Worm (Caenorhabditis elegans) whole organism, L4 larva: Measurements from ENCODE around the gene F40H3.3.

Experiments
- F26F4.8 ChIP-seq: fragments of 200-800 bp; sonication (Bioruptor generic); conservative IDR thresholded peaks from 2 replicates; pipeline ENCODE4 v1.3.6; 2022; ENCODE audit warnings: missing genetic modification characterization, missing compliant biosample characterization
- T26A8.4 ChIP-seq: fragments of 200-800 bp; sonication (Bioruptor generic); IDR thresholded peaks from 2 replicates; pipeline ENCODE4 v1.3.6; 2022; ENCODE audit warnings: missing genetic modification characterization, missing compliant biosample characterization
- ceh-82 ChIP-seq: sonication (generic microtip); optimal IDR thresholded peaks from 2 replicates; lab custom pipeline; 2017; ENCODE audit warnings: missing biosample characterization, missing genetic modification characterization
- daf-12 ChIP-seq: fragments of 150-350 bp; optimal IDR thresholded peaks from 2 replicates; lab custom pipeline; 2014; ENCODE audit warnings: missing biosample characterization, missing genetic modification reagents, missing genetic modification characterization
- egl-27 ChIP-seq: sonication (generic microtip); optimal IDR thresholded peaks from 3 replicates; lab custom pipeline; 2017; ENCODE audit warnings: missing biosample characterization, missing genetic modification reagents, missing genetic modification characterization
- jun-1 ChIP-seq: fragments of 150-350 bp; optimal IDR thresholded peaks from 2 replicates; lab custom pipeline; 2014; ENCODE audit warnings: missing biosample characterization, missing genetic modification reagents, missing genetic modification characterization
- lsy-2 ChIP-seq, 2 experiments: fragments of 150-350 bp in 1 of 2; sonication (generic microtip) in 1 of 2; optimal IDR thresholded peaks; 2 replicates each; lab custom pipeline; 2014 to 2017; ENCODE audit warnings: missing biosample characterization in 2 of 2, missing genetic modification characterization in 2 of 2
- nhr-237 ChIP-seq: sonication (generic microtip); optimal IDR thresholded peaks from 2 replicates; lab custom pipeline; 2017; ENCODE audit warnings: missing biosample characterization, missing genetic modification characterization
- unc-39 ChIP-seq: sonication (generic microtip); optimal IDR thresholded peaks from 2 replicates; lab custom pipeline; 2017; ENCODE audit warnings: missing biosample characterization, missing genetic modification characterization
- unc-62 ChIP-seq, 3 experiments: fragments of 150-350 bp in 1 of 3; sonication (generic microtip); optimal IDR thresholded peaks in 2 of 3; peaks in 1 of 3; 1 replicate in 1 of 3; 2 replicates in 2 of 3; lab custom pipeline; 2014 to 2017; ENCODE audit warnings: missing biosample characterization in 3 of 3, missing genetic modification characterization in 3 of 3, missing genetic modification reagents in 3 of 3, missing genotype in 1 of 3
- ztf-7 ChIP-seq: fragments of 150-350 bp; optimal IDR thresholded peaks from 2 replicates; lab custom pipeline; 2014; ENCODE audit warnings: missing biosample characterization, missing genetic modification characterization

ce11 chrII:6191293-6191692, 20.0 kb downstream of the F40H3.3 start, which contains the start of gene fkh-8:
- TF ChIP-seq unc-39 (tag; lab: Kevin White, UChicago) (no peak), jun-1 (tag; lab: Kevin White, UChicago) (no peak), ceh-82 (no peak), ztf-7 (no peak), egl-27 (tag; lab: Kevin White, UChicago) (no peak), daf-12 (tag; lab: Kevin White, UChicago) (no peak), nhr-237 (tag; lab: Kevin White, UChicago) (no peak), unc-62 (GFP tag; optimal IDR thresholded peaks at IDR 0.05 in 1 of 2; lab: Kevin White, UChicago) (no peak), unc-62 (tag; optimal IDR thresholded peaks at IDR 0.05; lab: Kevin White, UChicago) (no peak), lsy-2 (tag; optimal IDR thresholded peaks at IDR 0.05; lab: Kevin White, UChicago) (no peak), T26A8.4 (no peak), F26F4.8 (GFP tag; lab: Robert Waterston, UW) (no peak)
